Worm (Caenorhabditis elegans): ENCODE data around the gene acs-3.

acs-3 gene

ce11 chrV:2011777-2012176, 42.4 kb downstream of the acs-3 start, which contains the start of gene F59A7.7:
Gene F59A7.7, plus strand, starts transcription at chrV:2012077.
- TF ChIP-seq mes-4 (tag; optimal IDR thresholded peaks at IDR 0.05) (no peak), snpc-4 (GFP tag; optimal IDR thresholded peaks at IDR 0.05) (no peak), snpc-4 (tag; optimal IDR thresholded peaks at IDR 0.05) (no peak), ztf-6 (GFP tag; IDR thresholded peaks at IDR 0.05) (no peak), ceh-58 (GFP tag; IDR thresholded peaks at IDR 0.05) (0 out of 2 replicates have a peak, but pooled peaks have one; percentile 23), akir-1 (GFP tag; optimal IDR thresholded peaks at IDR 0.05) (no peak), die-1 (tag; optimal IDR thresholded peaks at IDR 0.05) (no peak)

- TF ChIP-seq rpc-1 (optimal IDR thresholded peaks at IDR 0.05) (no peak), rpc-1 (tag; optimal IDR thresholded peaks at IDR 0.05) (no peak), F33H1.4 (GFP tag; IDR thresholded peaks at IDR 0.05) (no peak), egl-18 (GFP tag; IDR thresholded peaks at IDR 0.05) (no peak), Y56A3A.18 (GFP tag; IDR thresholded peaks at IDR 0.05) (no peak), egrh-3 (GFP tag; IDR thresholded peaks at IDR 0.05) (no peak), sea-2 (GFP tag; IDR thresholded peaks at IDR 0.05) (no peak), ztf-26 (tag; optimal IDR thresholded peaks at IDR 0.05) (no peak), nhr-90 (tag; optimal IDR thresholded peaks at IDR 0.05) (no peak), mcd-1 (GFP tag; IDR thresholded peaks at IDR 0.05) (no peak), sptf-2 (GFP tag; optimal IDR thresholded peaks at IDR 0.05) (no peak), attf-3 (GFP tag; conservative IDR thresholded peaks at IDR 0.05) (no peak), ceh-91 (GFP tag; IDR thresholded peaks at IDR 0.05) (no peak), T26A5.8 (tag; optimal IDR thresholded peaks at IDR 0.05) (no peak), ets-4 (GFP tag; optimal IDR thresholded peaks at IDR 0.05) (no peak), let-526 (GFP tag; IDR thresholded peaks at IDR 0.05) (no peak)
These were observed 44.5 kb downstream of the acs-3 start, which contains the start of gene F59A7.11 for ce11 chrV:2013824-2014223. Gene F59A7.11, minus strand, starts transcription at chrV:2013924.

ce11 chrV:2016428-2016827, 47.1 kb downstream of the acs-3 start, which contains the start of gene F59A7.2:
Gene F59A7.2, minus strand, starts transcription at chrV:2016528.
- no peak for TF ChIP-seq atf-7 (tag; optimal IDR thresholded peaks at IDR 0.05)
- no peak for TF ChIP-seq hmg-1.2 (GFP tag; IDR thresholded peaks at IDR 0.05)
- TF ChIP-seq nfyb-1 (GFP tag; IDR thresholded peaks at IDR 0.05), result no peak
- TF ChIP-seq snpc-4 (GFP tag; optimal IDR thresholded peaks at IDR 0.05), result no peak
- no peak for TF ChIP-seq snpc-4 (tag; optimal IDR thresholded peaks at IDR 0.05)
- no peak for TF ChIP-seq sdz-38 (tag; optimal IDR thresholded peaks at IDR 0.05)
- TF ChIP-seq F23B12.7 (tag; optimal IDR thresholded peaks at IDR 0.05; ENCODE audit: insufficient read depth), result no peak
- no peak for TF ChIP-seq hrde-1 (tag; optimal IDR thresholded peaks at IDR 0.05; ENCODE audit: borderline replicate concordance)
- no peak for TF ChIP-seq ztf-18 (tag; optimal IDR thresholded peaks at IDR 0.05)
- TF ChIP-seq nhr-90 (tag; optimal IDR thresholded peaks at IDR 0.05), result no peak
- no peak for TF ChIP-seq mxl-1 (tag; optimal IDR thresholded peaks at IDR 0.05)
- TF ChIP-seq nhr-179 (tag; optimal IDR thresholded peaks at IDR 0.05), result no peak
- no peak for TF ChIP-seq F10E7.11 (tag; optimal IDR thresholded peaks at IDR 0.05)
- TF ChIP-seq madf-6 (GFP tag; IDR thresholded peaks at IDR 0.05), result no peak

ce11 chrV:2018689-2019088, 49.4 kb downstream of the acs-3 start, which contains the start of gene F59A7.14:
Gene F59A7.14, plus strand, starts transcription at chrV:2018989.
- no peak for TF ChIP-seq nfya-2 (GFP tag; IDR thresholded peaks at IDR 0.05)
- TF ChIP-seq D2030.7 (GFP tag; IDR thresholded peaks at IDR 0.05), result no peak
- TF ChIP-seq ekl-4 (GFP tag; IDR thresholded peaks at IDR 0.05), result no peak
- TF ChIP-seq F37B4.10 (GFP tag; IDR thresholded peaks at IDR 0.05), result no peak
- no peak for TF ChIP-seq Y95B8A.8 (GFP tag; IDR thresholded peaks at IDR 0.05)
- TF ChIP-seq lir-1 (GFP tag; conservative IDR thresholded peaks at IDR 0.05), result no peak
- no peak for TF ChIP-seq F55B11.4 (tag; optimal IDR thresholded peaks at IDR 0.05; ENCODE audit: borderline replicate concordance, insufficient read depth)
- no peak for TF ChIP-seq ztf-28 (GFP tag; IDR thresholded peaks at IDR 0.05)
- TF ChIP-seq snpc-4 (GFP tag; optimal IDR thresholded peaks at IDR 0.05), result no peak
- no peak for TF ChIP-seq snpc-4 (tag; optimal IDR thresholded peaks at IDR 0.05)
- no peak for TF ChIP-seq ets-4 (GFP tag; optimal IDR thresholded peaks at IDR 0.05)
- TF ChIP-seq nfyb-1 (GFP tag; IDR thresholded peaks at IDR 0.05), result no peak
- no peak for TF ChIP-seq repo-1 (tag; optimal IDR thresholded peaks at IDR 0.05)
- TF ChIP-seq unc-62 (GFP tag; optimal IDR thresholded peaks at IDR 0.05), result no peak
- no peak for TF ChIP-seq cebp-1 (GFP tag; IDR thresholded peaks at IDR 0.05)
- TF ChIP-seq cebp-1 (tag; optimal IDR thresholded peaks at IDR 0.05), result no peak
- TF ChIP-seq tbx-9 (tag; optimal IDR thresholded peaks at IDR 0.05; ENCODE audit: borderline replicate concordance), result no peak
